Fruit fly (Drosophila melanogaster): Measurements from ENCODE around the gene bru3.

Gene bru3

dm6 chr3L:13476566-13477452 lies 326.4 kb downstream of the bru3 start (continued):
- TF ChIP-seq otp (GFP tag; IDR thresholded peaks at IDR 0.05): peak; percentile 56; the same call in 2 of the 3 replicates
- TF ChIP-seq Hand (GFP tag; optimal IDR thresholded peaks at IDR 0.05): peak; percentile 66
- peak; percentile 95 for TF ChIP-seq CG30403 (GFP tag; optimal IDR thresholded peaks at IDR 0.05)
- TF ChIP-seq tna (GFP tag; IDR thresholded peaks at IDR 0.05; ENCODE audit: partially characterized antibody): no peak
- TF ChIP-seq sug (tag; optimal IDR thresholded peaks at IDR 0.05): peak; percentile 77
- peak; percentile 11 for TF ChIP-seq CHES-1-like (GFP tag; optimal IDR thresholded peaks at IDR 0.05)
- no peak for TF ChIP-seq Dip2 (GFP tag; IDR thresholded peaks at IDR 0.05)
- TF ChIP-seq onecut (GFP tag; IDR thresholded peaks at IDR 0.05): peak; percentile 69
- peak; percentile 51 for TF ChIP-seq vfl (GFP tag; optimal IDR thresholded peaks at IDR 0.05)
- peak; percentile 52 for TF ChIP-seq CG7786 (GFP tag; optimal IDR thresholded peaks at IDR 0.05)
- no peak for TF ChIP-seq pb (GFP tag; optimal IDR thresholded peaks at IDR 0.05)
- peak; percentile 81 for TF ChIP-seq HLH3B (GFP tag; IDR thresholded peaks at IDR 0.05)
- peak; percentile 73 for TF ChIP-seq Poxn (GFP tag; IDR thresholded peaks at IDR 0.05)
- peak; percentile 78 for TF ChIP-seq CG5245 (GFP tag; optimal IDR thresholded peaks at IDR 0.05)
- TF ChIP-seq CG4282 (GFP tag; optimal IDR thresholded peaks at IDR 0.05): peak; percentile 14
- peak; percentile 80 for TF ChIP-seq ttk (GFP tag; IDR thresholded peaks at IDR 0.05)
- TF ChIP-seq HLHmδ (GFP tag; optimal IDR thresholded peaks at IDR 0.05): no peak
- TF ChIP-seq TFAM (GFP tag; optimal IDR thresholded peaks at IDR 0.05): peak; percentile 54
- peak; percentile 75 for TF ChIP-seq CG31224 (GFP tag; IDR thresholded peaks at IDR 0.05)
- TF ChIP-seq CG11723 (GFP tag; optimal IDR thresholded peaks at IDR 0.05): peak; percentile 91
- TF ChIP-seq gem (tag; optimal IDR thresholded peaks at IDR 0.05): peak; percentile 95
- TF ChIP-seq ato (GFP tag; IDR thresholded peaks at IDR 0.05; ENCODE audit: partially characterized antibody): no peak
- peak; percentile 2 for TF ChIP-seq wek (GFP tag; optimal IDR thresholded peaks at IDR 0.05)
- peak; percentile 95 for TF ChIP-seq dmrt99B (tag; optimal IDR thresholded peaks at IDR 0.05)
- peak; percentile 84 for TF ChIP-seq CG14441 (GFP tag; IDR thresholded peaks at IDR 0.05)
- peak; percentile 73 for TF ChIP-seq corto (GFP tag; optimal IDR thresholded peaks at IDR 0.05)
- TF ChIP-seq Hr78 (GFP tag; optimal IDR thresholded peaks at IDR 0.05): peak in 1 of 2 experiments; percentile 83
- peak; percentile 75 for TF ChIP-seq CG11696 (GFP tag; IDR thresholded peaks at IDR 0.05)
- peak; percentile 28 for TF ChIP-seq da (GFP tag; optimal IDR thresholded peaks at IDR 0.05)
- TF ChIP-seq pum (GFP tag; optimal IDR thresholded peaks at IDR 0.05): peak; percentile 38
- peak; percentile 68 for TF ChIP-seq Nf-YA (GFP tag; IDR thresholded peaks at IDR 0.05)
- peak; percentile 38 for TF ChIP-seq CG10431 (GFP tag; optimal IDR thresholded peaks at IDR 0.05)
- TF ChIP-seq CG14965 (GFP tag; optimal IDR thresholded peaks at IDR 0.05; ENCODE audit: borderline replicate concordance): no peak
- peak; percentile 96 for TF ChIP-seq Sox100B (GFP tag; optimal IDR thresholded peaks at IDR 0.05)
- TF ChIP-seq CG9797 (GFP tag; optimal IDR thresholded peaks at IDR 0.05): peak; percentile 7
- peak; percentile 95 for TF ChIP-seq nmo (GFP tag; optimal IDR thresholded peaks at IDR 0.05)
- peak; percentile 90 for TF ChIP-seq Usf (GFP tag; optimal IDR thresholded peaks at IDR 0.05)
- no peak for TF ChIP-seq hb (GFP tag; IDR thresholded peaks at IDR 0.05; ENCODE audit: partially characterized antibody)
- peak; percentile 88 for TF ChIP-seq CG4328 (GFP tag; optimal IDR thresholded peaks at IDR 0.05)
- no peak for TF ChIP-seq bbx (GFP tag; IDR thresholded peaks at IDR 0.05; ENCODE audit: partially characterized antibody)
- no peak for TF ChIP-seq ftz-f1 (GFP tag; optimal IDR thresholded peaks at IDR 0.05)
- TF ChIP-seq CG31365 (tag; optimal IDR thresholded peaks at IDR 0.05): peak; percentile 40
- peak; percentile 54 for TF ChIP-seq MBD-R2 (GFP tag; IDR thresholded peaks at IDR 0.05)
- TF ChIP-seq Six4 (GFP tag; optimal IDR thresholded peaks at IDR 0.05): peak; percentile 88
- TF ChIP-seq fd102C (GFP tag; optimal IDR thresholded peaks at IDR 0.05): no peak
- TF ChIP-seq Atf6 (GFP tag; IDR thresholded peaks at IDR 0.05): peak; percentile 79
- TF ChIP-seq zfh1 (GFP tag; IDR thresholded peaks at IDR 0.05): peak; percentile 77
- TF ChIP-seq jing (GFP tag; optimal IDR thresholded peaks at IDR 0.05): peak; percentile 80
- no peak for TF ChIP-seq hth (optimal IDR thresholded peaks at IDR 0.05)

All from whole organism, embryonic.